Worm (Caenorhabditis elegans) whole organism, L4/young adult: ENCODE measurements around the gene F55A4.7.

Experiments used
- W03F9.2 ChIP-seq: fragments of 150-350 bp; optimal IDR thresholded peaks from 2 replicates; lab custom pipeline; 2014; ENCODE audit warnings: missing biosample characterization, missing genetic modification characterization
- dao-5 ChIP-seq: sonication (generic microtip); optimal IDR thresholded peaks from 2 replicates; lab custom pipeline; 2016; ENCODE audit warnings: missing genotype, missing genetic modification characterization, moderate library complexity, missing compliant biosample characterization
- him-1 ChIP-seq: sonication (generic microtip); optimal IDR thresholded peaks from 2 replicates; lab custom pipeline; 2016; ENCODE audit warnings: missing genotype, missing genetic modification reagents, missing genetic modification characterization, missing compliant biosample characterization

Gene F55A4.7

DNA sequence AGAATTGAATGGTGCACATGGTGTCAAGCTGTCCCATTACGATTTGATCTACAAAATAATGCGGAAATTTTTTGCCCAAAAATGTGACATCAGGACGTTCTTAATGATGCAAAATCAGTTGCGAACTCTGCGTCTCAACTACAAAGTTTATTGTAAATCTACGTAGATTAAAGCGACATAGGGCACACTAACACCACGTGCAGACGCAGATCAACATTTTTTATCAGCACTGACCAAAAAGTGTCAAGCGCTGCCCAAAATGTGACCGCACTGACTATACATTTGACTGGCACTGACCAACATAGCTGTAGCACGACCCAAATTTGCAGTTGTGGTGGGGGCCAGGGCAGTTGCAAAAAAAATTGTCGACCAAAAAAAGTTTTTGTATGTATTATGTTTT lies 28.7 kb downstream of the F55A4.7 start:
- TF ChIP-seq him-1 (no peak), dao-5 (tag; lab: Kevin White, UChicago) (no peak), W03F9.2 (tag; lab: Kevin White, UChicago) (no peak)

DNA sequence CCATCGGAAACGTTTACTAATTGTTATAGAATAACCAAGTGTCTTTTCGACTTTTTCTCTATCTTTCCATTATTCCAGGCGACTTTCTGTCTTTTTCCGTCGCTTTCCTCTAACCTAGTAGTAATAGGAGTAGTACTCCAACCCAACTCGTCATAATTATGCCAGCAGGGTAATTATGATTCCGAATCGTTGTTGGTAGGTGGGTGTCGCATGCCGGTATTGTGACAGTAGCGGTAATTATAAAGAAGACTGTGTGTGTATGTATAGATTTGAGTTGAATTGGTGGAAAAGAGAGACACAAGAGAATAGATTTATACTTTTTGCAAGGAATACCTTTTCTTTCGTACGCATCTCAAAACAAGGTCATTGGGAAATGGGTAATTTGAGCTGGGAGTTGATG lies 33.2 kb downstream of the F55A4.7 start:
- no peak for TF ChIP-seq W03F9.2 (tag; lab: Kevin White, UChicago)

DNA sequence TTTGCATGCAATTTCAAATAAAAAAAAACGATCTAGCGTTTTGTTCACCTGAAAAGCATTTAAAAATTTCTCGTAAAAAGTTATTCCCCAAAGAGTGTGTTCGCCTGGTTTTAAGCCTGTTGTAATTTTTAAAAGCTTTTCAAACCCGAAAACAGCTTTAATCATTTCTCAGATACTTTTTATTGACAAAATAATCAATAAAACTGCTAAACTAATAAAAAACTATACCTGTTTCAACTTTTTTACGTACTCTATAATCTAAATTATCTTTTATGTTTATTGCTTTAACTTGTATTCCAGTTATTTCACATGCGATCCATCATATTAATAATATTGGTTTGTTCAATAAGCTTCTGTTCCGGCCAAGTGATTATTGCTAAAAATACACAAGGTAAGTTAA lies 34.2 kb downstream of the F55A4.7 start, which contains the start of gene cutl-21:
TSS of gene cutl-21 (plus strand) at position 301 of the 400 bp plus-strand sequence.
- no peak for TF ChIP-seq dao-5 (tag; lab: Kevin White, UChicago)
- TF ChIP-seq W03F9.2 (tag; lab: Kevin White, UChicago), result no peak
- TF ChIP-seq him-1, result no peak

DNA sequence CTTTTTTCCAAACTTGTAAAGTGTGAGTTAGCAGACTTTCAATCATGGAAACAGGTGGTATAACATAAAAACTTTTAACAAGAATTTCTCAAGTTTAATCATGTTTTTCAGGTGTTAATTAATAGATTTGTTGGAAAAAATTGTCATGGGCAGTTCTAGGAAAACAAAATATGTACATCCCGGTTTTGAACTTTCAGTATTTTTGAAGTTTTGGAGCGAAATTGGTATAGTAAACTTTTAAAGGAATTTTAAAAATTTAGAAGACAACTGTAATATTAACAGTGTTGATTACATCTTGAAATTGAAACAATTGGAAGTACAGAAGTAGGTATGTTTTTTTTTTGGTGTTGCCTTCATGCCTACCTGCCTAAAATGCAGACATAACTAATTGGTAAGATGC lies 43.6 kb downstream of the F55A4.7 start:
- TF ChIP-seq W03F9.2 (tag; lab: Kevin White, UChicago), result no peak
- TF ChIP-seq dao-5 (tag; lab: Kevin White, UChicago), result no peak
- no peak for TF ChIP-seq him-1

DNA sequence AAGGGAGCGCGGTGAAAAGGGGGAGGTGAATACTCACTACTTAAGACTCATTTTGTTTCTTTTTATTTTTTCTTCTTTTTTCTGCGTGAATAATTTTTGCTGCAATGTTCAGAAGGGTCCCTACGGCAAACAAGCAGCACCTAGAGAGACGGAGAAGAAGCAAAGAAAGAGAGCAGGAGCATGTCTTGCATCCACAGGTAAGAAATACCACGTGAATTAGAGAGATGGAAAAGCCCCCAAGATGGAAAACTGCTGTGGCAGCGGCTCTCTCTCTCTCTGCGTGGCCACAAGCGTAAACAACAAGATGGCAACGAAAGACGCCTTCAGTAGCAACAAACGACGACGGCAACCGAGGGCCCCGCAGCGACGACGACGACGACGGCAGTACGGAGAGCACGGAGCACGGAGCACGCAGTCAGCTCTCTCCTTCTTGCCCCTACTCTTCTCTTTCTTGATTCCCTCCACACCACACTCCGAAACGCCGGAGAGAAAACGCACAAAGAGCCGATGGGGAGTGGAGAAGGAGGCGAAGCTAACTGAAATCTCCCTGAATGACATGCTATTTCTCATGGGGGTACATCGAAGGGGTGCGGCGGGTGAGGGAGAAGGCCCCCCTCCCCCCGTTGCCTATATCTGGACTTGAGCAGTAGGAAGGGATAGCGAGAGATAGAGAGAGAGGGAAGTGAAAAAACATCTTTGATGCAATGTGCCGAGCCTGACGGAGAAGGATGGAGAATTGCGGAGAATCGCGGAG lies 45.4 kb downstream of the F55A4.7 start:
- TF ChIP-seq W03F9.2 (tag; lab: Kevin White, UChicago), result no peak
- peak; percentile 79 for TF ChIP-seq him-1

DNA sequence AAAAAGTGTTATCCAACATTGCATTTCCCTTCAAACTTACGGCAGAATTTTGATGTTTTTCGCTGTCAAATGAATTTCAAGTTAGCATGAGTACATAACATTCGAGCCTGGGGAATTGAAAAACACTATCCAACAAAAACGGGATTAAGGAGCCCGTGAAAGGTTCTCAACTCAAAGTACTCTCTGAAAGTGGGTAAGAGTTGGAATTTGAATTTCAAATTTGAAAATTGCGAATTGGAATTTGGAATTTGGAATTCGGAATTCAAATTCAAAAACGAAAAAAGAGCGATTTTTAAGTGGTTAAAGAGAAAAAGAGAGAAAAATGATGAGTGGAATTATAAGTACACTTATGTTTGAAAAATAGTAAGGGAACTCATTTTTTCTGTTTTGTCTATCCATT lies 47.0 kb downstream of the F55A4.7 start, which contains the start of the genes C09E10.3 and dgk-1:
TSS of gene C09E10.3 (minus strand) at position 101 of the 400 bp plus-strand sequence.
TSS of gene dgk-1 (minus strand) at position 183 of the 400 bp plus-strand sequence.
- TF ChIP-seq him-1 (no peak), dao-5 (tag; lab: Kevin White, UChicago) (no peak), W03F9.2 (tag; lab: Kevin White, UChicago) (no peak)
